Worm (Caenorhabditis elegans): ENCODE results near the gene scl-27.

- TF ChIP-seq ama-1 (optimal IDR thresholded peaks at IDR 0.05) (no peak), F13C5.2 (tag; optimal IDR thresholded peaks at IDR 0.05) (no peak), ceh-36 (tag; optimal IDR thresholded peaks at IDR 0.05) (no peak), flt-1 (GFP tag; IDR thresholded peaks at IDR 0.05) (no peak), hnd-1 (tag; optimal IDR thresholded peaks at IDR 0.05) (no peak)
Observed at ce11 chrV:370033-370432, 29.8 kb upstream of the scl-27 start, which contains the start of gene mltn-7.

Data from whole organism, early embryonic.